Worm (Caenorhabditis elegans) whole organism, L3 larva: Measurements from ENCODE around the gene daf-12.
A peak's percentile ranks its signal among the peaks of the same experiment; 100 is the strongest.

Experiments
- R02D3.7 ChIP-seq: fragments of 150-350 bp; optimal IDR thresholded peaks from 2 replicates; lab custom pipeline; 2014; ENCODE audit warnings: missing biosample characterization, missing genetic modification characterization
- ZK546.5 ChIP-seq: sonication (generic microtip); optimal IDR thresholded peaks from 2 replicates; lab custom pipeline; 2017; ENCODE audit warnings: missing biosample characterization, missing genetic modification characterization
- aly-2 ChIP-seq: fragments of 150-350 bp; optimal IDR thresholded peaks from 2 replicates; lab custom pipeline; 2014; ENCODE audit warnings: missing biosample characterization, missing genetic modification characterization
- ama-1 ChIP-seq: fragments of 150-350 bp; optimal IDR thresholded peaks from 2 replicates; lab custom pipeline; 2018
- ceh-16 ChIP-seq: sonication (generic microtip); optimal IDR thresholded peaks from 2 replicates; lab custom pipeline; 2017; ENCODE audit warnings: missing biosample characterization, missing genetic modification characterization
- ceh-28 ChIP-seq: fragments of 150-350 bp; optimal IDR thresholded peaks from 2 replicates; lab custom pipeline; 2014; ENCODE audit warnings: missing biosample characterization, missing genetic modification reagents, missing genetic modification characterization
- ceh-82 ChIP-seq: fragments of 150-350 bp; optimal IDR thresholded peaks from 2 replicates; lab custom pipeline; 2014; ENCODE audit warnings: missing biosample characterization, missing genetic modification characterization
- ceh-9 ChIP-seq: sonication (generic microtip); optimal IDR thresholded peaks from 2 replicates; lab custom pipeline; 2018; ENCODE audit warnings: missing biosample characterization, missing genetic modification characterization
- egl-27 ChIP-seq: sonication (generic microtip); optimal IDR thresholded peaks from 4 replicates; lab custom pipeline; 2017; ENCODE audit warnings: missing biosample characterization, missing genetic modification reagents, missing genetic modification characterization
- egl-5 ChIP-seq: fragments of 150-350 bp; optimal IDR thresholded peaks from 2 replicates; lab custom pipeline; 2017; ENCODE audit warnings: missing biosample characterization, missing genetic modification reagents, missing genetic modification characterization, inconsistent platforms
- elt-1 ChIP-seq: fragments of 150-350 bp; optimal IDR thresholded peaks from 2 replicates; lab custom pipeline; 2014; ENCODE audit warnings: missing biosample characterization, missing genetic modification characterization
- elt-2 ChIP-seq: sonication (generic microtip); optimal IDR thresholded peaks from 2 replicates; lab custom pipeline; 2016; ENCODE audit warnings: missing genetic modification reagents, mild to moderate bottlenecking, missing genetic modification characterization, missing compliant biosample characterization
- elt-3 ChIP-seq, 3 experiments: fragments of 150-350 bp in 1 of 3; sonication (generic microtip) in 2 of 3; optimal IDR thresholded peaks; 2 replicates in 2 of 3; 4 replicates in 1 of 3; lab custom pipeline; 2014 to 2017; ENCODE audit warnings: missing biosample characterization in 3 of 3, missing genetic modification characterization in 3 of 3
- eor-1 ChIP-seq, 2 experiments: fragments of 150-350 bp; optimal IDR thresholded peaks; 2 replicates each; lab custom pipeline; 2014 to 2018; ENCODE audit warnings: missing biosample characterization in 2 of 2, missing genetic modification characterization in 2 of 2
- fkh-10 ChIP-seq: sonication (generic microtip); optimal IDR thresholded peaks from 2 replicates; lab custom pipeline; 2017; ENCODE audit warnings: missing biosample characterization, missing genetic modification reagents, missing genetic modification characterization
- fkh-2 ChIP-seq: fragments of 150-350 bp; optimal IDR thresholded peaks from 2 replicates; lab custom pipeline; 2014; ENCODE audit warnings: missing biosample characterization, missing genetic modification reagents, missing genetic modification characterization
- hmg-11 ChIP-seq: sonication (generic microtip); optimal IDR thresholded peaks from 2 replicates; lab custom pipeline; 2016; ENCODE audit warnings: missing genetic modification characterization, missing compliant biosample characterization
- jun-1 ChIP-seq: fragments of 150-350 bp; optimal IDR thresholded peaks from 2 replicates; lab custom pipeline; 2014; ENCODE audit warnings: missing biosample characterization, missing genetic modification reagents, missing genetic modification characterization
- lin-15B ChIP-seq: fragments of 150-350 bp; optimal IDR thresholded peaks from 2 replicates; lab custom pipeline; 2014; ENCODE audit warnings: missing biosample characterization, missing genetic modification characterization
- lin-39 ChIP-seq: fragments of 150-350 bp; optimal IDR thresholded peaks from 2 replicates; lab custom pipeline; 2018; ENCODE audit warnings: missing biosample characterization, missing genetic modification reagents, missing genetic modification characterization
- lsy-12 ChIP-seq: sonication (generic microtip); optimal IDR thresholded peaks from 2 replicates; lab custom pipeline; 2016; ENCODE audit warnings: mild to moderate bottlenecking, missing genetic modification characterization, missing compliant biosample characterization
- mdl-1 ChIP-seq: fragments of 150-350 bp; optimal IDR thresholded peaks from 2 replicates; lab custom pipeline; 2014; ENCODE audit warnings: missing biosample characterization, missing genetic modification characterization
- mml-1 ChIP-seq: fragments of 150-350 bp; sonication (generic microtip); optimal IDR thresholded peaks from 3 replicates; lab custom pipeline; 2014; ENCODE audit warnings: missing biosample characterization, missing genetic modification characterization
- nfya-1 ChIP-seq: sonication (generic microtip); optimal IDR thresholded peaks from 2 replicates; lab custom pipeline; 2017; ENCODE audit warnings: missing genetic modification characterization, mild to moderate bottlenecking, missing compliant biosample characterization, antibody characterized with exemption, moderate library complexity; ENCODE audit not compliant: insufficient read depth
- nhr-11 ChIP-seq: fragments of 150-350 bp; optimal IDR thresholded peaks from 2 replicates; lab custom pipeline; 2014; ENCODE audit warnings: missing biosample characterization, missing genetic modification characterization
- nhr-12 ChIP-seq: fragments of 150-350 bp; optimal IDR thresholded peaks from 2 replicates; lab custom pipeline; 2014; ENCODE audit warnings: missing biosample characterization, missing genetic modification characterization
- nhr-23 ChIP-seq: fragments of 150-350 bp; optimal IDR thresholded peaks from 2 replicates; lab custom pipeline; 2014; ENCODE audit warnings: missing biosample characterization, missing genetic modification reagents, missing genetic modification characterization
- nhr-237 ChIP-seq: fragments of 150-350 bp; optimal IDR thresholded peaks from 2 replicates; lab custom pipeline; 2014; ENCODE audit warnings: missing biosample characterization, missing genetic modification characterization
- nhr-25 ChIP-seq: sonication (generic microtip); optimal IDR thresholded peaks from 2 replicates; lab custom pipeline; 2017; ENCODE audit warnings: missing biosample characterization, missing genetic modification characterization
- nhr-28 ChIP-seq: fragments of 150-350 bp; optimal IDR thresholded peaks from 2 replicates; lab custom pipeline; 2014; ENCODE audit warnings: missing biosample characterization, missing genetic modification characterization
- nhr-43 ChIP-seq: sonication (generic microtip); optimal IDR thresholded peaks from 2 replicates; lab custom pipeline; 2016; ENCODE audit warnings: mild to moderate bottlenecking, missing genetic modification characterization, missing compliant biosample characterization; ENCODE audit not compliant: poor library complexity, severe bottlenecking
- nhr-76 ChIP-seq: fragments of 150-350 bp; sonication (generic microtip); optimal IDR thresholded peaks from 5 replicates; lab custom pipeline; 2014; ENCODE audit warnings: missing biosample characterization, missing genetic modification characterization
- nhr-77 ChIP-seq: fragments of 150-350 bp; optimal IDR thresholded peaks from 2 replicates; lab custom pipeline; 2014; ENCODE audit warnings: missing biosample characterization, missing genetic modification characterization
- pha-4 ChIP-seq: fragments of 150-350 bp; optimal IDR thresholded peaks from 2 replicates; lab custom pipeline; 2014; ENCODE audit warnings: missing biosample characterization, missing genetic modification reagents, missing genetic modification characterization
- pqm-1 ChIP-seq: fragments of 150-350 bp; optimal IDR thresholded peaks from 2 replicates; lab custom pipeline; 2017; ENCODE audit warnings: missing biosample characterization, missing genetic modification characterization, inconsistent platforms
- sea-2 ChIP-seq: fragments of 150-350 bp; sonication (generic microtip); optimal IDR thresholded peaks from 4 replicates; lab custom pipeline; 2014; ENCODE audit warnings: missing biosample characterization, missing genetic modification reagents, missing genetic modification characterization
- skn-1 ChIP-seq: fragments of 150-350 bp; optimal IDR thresholded peaks from 2 replicates; lab custom pipeline; 2014; ENCODE audit warnings: missing biosample characterization, missing genetic modification characterization
- snpc-4 ChIP-seq: fragments of 150-350 bp; optimal IDR thresholded peaks from 2 replicates; lab custom pipeline; 2014; ENCODE audit warnings: missing biosample characterization, missing genetic modification characterization
- tbx-2 ChIP-seq: sonication (generic microtip); optimal IDR thresholded peaks from 2 replicates; lab custom pipeline; 2016; ENCODE audit warnings: mild to moderate bottlenecking, missing genetic modification characterization, missing compliant biosample characterization
- unc-39 ChIP-seq: sonication (generic microtip); optimal IDR thresholded peaks from 4 replicates; lab custom pipeline; 2017; ENCODE audit warnings: missing biosample characterization, missing genetic modification characterization
- unc-62 ChIP-seq: fragments of 150-350 bp; sonication (generic microtip); optimal IDR thresholded peaks from 4 replicates; lab custom pipeline; 2014; ENCODE audit warnings: missing biosample characterization, missing genetic modification reagents, missing genetic modification characterization
- zag-1 ChIP-seq: fragments of 150-350 bp; optimal IDR thresholded peaks from 2 replicates; lab custom pipeline; 2014; ENCODE audit warnings: missing biosample characterization, missing genetic modification characterization
- ztf-4 ChIP-seq: fragments of 150-350 bp; optimal IDR thresholded peaks from 2 replicates; lab custom pipeline; 2014; ENCODE audit warnings: missing biosample characterization, missing genetic modification characterization

daf-12 gene

ce11 chrX:10679193-10679592, 43.5 kb downstream of the daf-12 start (continued):
- TF ChIP-seq sea-2 (GFP tag; lab: Kevin White, UChicago) = no peak
- no peak for TF ChIP-seq fkh-2
- TF ChIP-seq aly-2 (tag; lab: Kevin White, UChicago) = no peak
- TF ChIP-seq ama-1 (lab: Kevin White, UChicago) = no peak
- TF ChIP-seq snpc-4 (tag; lab: Kevin White, UChicago) = peak; percentile 20
- no peak for TF ChIP-seq nhr-76 (tag; lab: Kevin White, UChicago)
- TF ChIP-seq elt-2 = peak; percentile 52
- TF ChIP-seq ZK546.5 (tag; lab: Kevin White, UChicago) = no peak
- no peak for TF ChIP-seq eor-1 (tag; optimal IDR thresholded peaks at IDR 0.05; lab: Kevin White, UChicago)
- TF ChIP-seq ceh-16 (tag; lab: Kevin White, UChicago) = no peak
- TF ChIP-seq tbx-2 (tag; lab: Kevin White, UChicago) = no peak
- TF ChIP-seq nhr-12 (tag; lab: Kevin White, UChicago) = no peak
- no peak for TF ChIP-seq nhr-237 (tag; lab: Kevin White, UChicago)
- no peak for TF ChIP-seq nhr-77
- peak; percentile 97 for TF ChIP-seq pha-4 (tag; lab: Kevin White, UChicago)

- TF ChIP-seq nhr-76 (tag; lab: Kevin White, UChicago) = no peak
Observed at ce11 chrX:10681698-10682097, 46.0 kb downstream of the daf-12 start, which contains the start of gene phf-31. Gene phf-31 (plus strand): TSS chrX:10681998.

ce11 chrX:10684533-10684932, 48.8 kb downstream of the daf-12 start:
- no peak for TF ChIP-seq lin-15B
- TF ChIP-seq nhr-25 (tag; lab: Kevin White, UChicago) = peak; percentile 85
- TF ChIP-seq nhr-28 (tag; lab: Kevin White, UChicago) = no peak
- peak; percentile 89 for TF ChIP-seq ceh-28 (tag; lab: Kevin White, UChicago)
- no peak for TF ChIP-seq unc-39 (tag; lab: Kevin White, UChicago)
- TF ChIP-seq ceh-16 (tag; lab: Kevin White, UChicago) = no peak
- TF ChIP-seq elt-2 = peak; percentile 54
- TF ChIP-seq pha-4 (tag; lab: Kevin White, UChicago) = peak; percentile 66
- peak; percentile 1 for TF ChIP-seq mdl-1
- TF ChIP-seq unc-62 = peak; percentile 49
- no peak for TF ChIP-seq ceh-9 (tag; lab: Kevin White, UChicago)
- TF ChIP-seq nhr-237 (tag; lab: Kevin White, UChicago) = no peak
- TF ChIP-seq elt-3 (tag; optimal IDR thresholded peaks at IDR 0.05; lab: Kevin White, UChicago) = peak in 1 of 3 experiments; percentile 10
- TF ChIP-seq snpc-4 (tag; lab: Kevin White, UChicago) = peak; percentile 55
- TF ChIP-seq zag-1 = no peak
- peak; percentile 45 for TF ChIP-seq lsy-12 (tag; lab: Kevin White, UChicago)
- no peak for TF ChIP-seq skn-1
- TF ChIP-seq egl-5 (tag; lab: Kevin White, UChicago) = peak; percentile 94
- no peak for TF ChIP-seq ceh-82
- TF ChIP-seq egl-27 (tag; lab: Kevin White, UChicago) = no peak
- TF ChIP-seq sea-2 (GFP tag; lab: Kevin White, UChicago) = no peak
- TF ChIP-seq nhr-43 (tag; lab: Kevin White, UChicago) = peak; percentile 45
- TF ChIP-seq nhr-11 = no peak
- no peak for TF ChIP-seq fkh-2
- TF ChIP-seq nfya-1 (tag; lab: Kevin White, UChicago) = peak; percentile 55
- TF ChIP-seq R02D3.7 = no peak
- TF ChIP-seq aly-2 (tag; lab: Kevin White, UChicago) = no peak
- TF ChIP-seq nhr-23 (tag; lab: Kevin White, UChicago) = peak; percentile 83
- no peak for TF ChIP-seq ztf-4 (tag; lab: Kevin White, UChicago)
- peak; percentile 18 for TF ChIP-seq jun-1 (tag; lab: Kevin White, UChicago)
- TF ChIP-seq pqm-1 (tag; lab: Kevin White, UChicago) = peak; percentile 47
- no peak for TF ChIP-seq elt-1 (tag; lab: Kevin White, UChicago)
- TF ChIP-seq ZK546.5 (tag; lab: Kevin White, UChicago) = no peak
- no peak for TF ChIP-seq mml-1
- TF ChIP-seq lin-39 (tag; lab: Kevin White, UChicago) = peak; percentile 41
- no peak for TF ChIP-seq nhr-12 (tag; lab: Kevin White, UChicago)
- no peak for TF ChIP-seq fkh-10
- TF ChIP-seq hmg-11 (tag; lab: Kevin White, UChicago) = peak; percentile 38
- TF ChIP-seq, all 47 proteins: peak for 17
